Worm (Caenorhabditis elegans) whole organism, L1 larva: ENCODE data around the gene T12C9.7.

Experiments used
- aha-1 ChIP-seq: fragments of 150-350 bp; optimal IDR thresholded peaks from 2 replicates; lab custom pipeline; 2014; ENCODE audit warnings: missing biosample characterization, missing genetic modification characterization
- alr-1 ChIP-seq: fragments of 200-800 bp; sonication (Bioruptor generic); optimal IDR thresholded peaks from 2 replicates; lab custom pipeline; 2018; ENCODE audit warnings: borderline replicate concordance, mild to moderate bottlenecking, missing genetic modification characterization, missing compliant biosample characterization
- aly-2 ChIP-seq: fragments of 150-350 bp; optimal IDR thresholded peaks from 2 replicates; lab custom pipeline; 2014; ENCODE audit warnings: missing biosample characterization, missing genetic modification characterization
- ceh-82 ChIP-seq, 3 experiments: fragments of 150-350 bp in 1 of 3; sonication (generic microtip) in 2 of 3; optimal IDR thresholded peaks; 2 replicates each; lab custom pipeline; 2014 to 2017; ENCODE audit warnings: missing biosample characterization in 3 of 3, missing genetic modification characterization in 3 of 3
- lin-39 ChIP-seq: fragments of 150-350 bp; optimal IDR thresholded peaks from 2 replicates; lab custom pipeline; 2014; ENCODE audit warnings: missing biosample characterization, missing genetic modification reagents, missing genetic modification characterization
- mdl-1 ChIP-seq, 2 experiments: fragments of 150-350 bp; optimal IDR thresholded peaks; 2 replicates each; lab custom pipeline; 2014 to 2017; ENCODE audit warnings: missing biosample characterization in 2 of 2, missing genetic modification characterization in 2 of 2, inconsistent platforms in 1 of 2
- nhr-47 ChIP-seq: sonication (generic microtip); optimal IDR thresholded peaks from 2 replicates; lab custom pipeline; 2016; ENCODE audit warnings: mild to moderate bottlenecking, missing genetic modification characterization, moderate library complexity, missing compliant biosample characterization
- nhr-77 ChIP-seq: fragments of 150-350 bp; optimal IDR thresholded peaks from 2 replicates; lab custom pipeline; 2014; ENCODE audit warnings: missing biosample characterization, missing genetic modification characterization
- ztf-11 ChIP-seq, 2 experiments: sonication (generic microtip); optimal IDR thresholded peaks; 2 replicates each; lab custom pipeline; 2016 to 2017; ENCODE audit warnings: missing genetic modification characterization in 2 of 2, missing biosample characterization in 1 of 2, missing compliant biosample characterization in 1 of 2

- TF ChIP-seq nhr-77 (no peak), nhr-47 (no peak), ceh-82 (tag; optimal IDR thresholded peaks at IDR 0.05; lab: Kevin White, UChicago) (no peak), alr-1 (no peak), lin-39 (tag; lab: Kevin White, UChicago) (no peak), aly-2 (tag; lab: Kevin White, UChicago) (no peak), ztf-11 (tag; optimal IDR thresholded peaks at IDR 0.05; lab: Kevin White, UChicago) (no peak), aha-1 (tag; lab: Kevin White, UChicago) (no peak), mdl-1 (tag; optimal IDR thresholded peaks at IDR 0.05; lab: Kevin White, UChicago) (no peak)
Measured at ce11 chrII:4453453-4453852, 7.3 kb downstream of the T12C9.7 start.
